Fruit fly (Drosophila melanogaster): Measurements from ENCODE around the gene CG4645.

DNA sequence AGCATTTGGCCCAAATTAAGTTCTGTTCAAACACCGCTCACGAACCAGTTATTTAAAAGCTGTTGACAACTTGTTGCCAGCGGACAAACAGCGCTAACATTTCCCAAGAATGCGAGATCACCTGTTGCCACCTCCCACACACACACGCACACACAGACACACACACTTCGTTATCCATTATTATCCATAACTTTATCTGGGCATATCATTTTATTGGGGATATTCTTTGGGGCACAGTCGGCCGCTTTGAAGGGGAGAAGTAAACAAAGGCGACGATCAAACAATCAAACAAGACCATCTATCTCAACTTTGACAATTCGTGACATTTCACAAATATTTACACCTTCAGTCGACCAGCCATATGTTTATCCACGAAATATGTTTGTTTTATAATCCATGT is 20.7 kb upstream of the CG4645 start:
- TF ChIP-seq Hr38 (GFP tag; optimal IDR thresholded peaks at IDR 0.05), result no peak
- TF ChIP-seq Gug (GFP tag; IDR thresholded peaks at IDR 0.05), result no peak
- no peak for TF ChIP-seq CG6163 (GFP tag; IDR thresholded peaks at IDR 0.05)
- TF ChIP-seq spab (GFP tag; optimal IDR thresholded peaks at IDR 0.05), result no peak
- TF ChIP-seq CG6792 (GFP tag; optimal IDR thresholded peaks at IDR 0.05), result no peak
- no peak for TF ChIP-seq acj6 (GFP tag; optimal IDR thresholded peaks at IDR 0.05)
- no peak for TF ChIP-seq CG3919 (GFP tag; optimal IDR thresholded peaks at IDR 0.05)
- no peak for TF ChIP-seq CG11762 (GFP tag; optimal IDR thresholded peaks at IDR 0.05; ENCODE audit: insufficient read depth)
- TF ChIP-seq Ets21C (GFP tag; optimal IDR thresholded peaks at IDR 0.05), result no peak
- TF ChIP-seq svp (GFP tag), result no peak
- TF ChIP-seq CG31627 (GFP tag; optimal IDR thresholded peaks at IDR 0.05), result no peak
- no peak for TF ChIP-seq CG10631 (GFP tag; optimal IDR thresholded peaks at IDR 0.05)
